Fruit fly (Drosophila melanogaster) whole organism, embryonic: ENCODE data around the gene Pfas.

Source experiments
- B-H1 ChIP-seq: fragments of 200-800 bp; sonication (Bioruptor generic); IDR thresholded peaks from 3 replicates; pipeline ENCODE4 v1.3.6; 2022; ENCODE audit warnings: missing biosample characterization, missing genetic modification characterization
- CG10959 ChIP-seq: fragments of 200-800 bp; sonication (Bioruptor generic); IDR thresholded peaks from 2 replicates; pipeline ENCODE4 v1.3.6; 2022; ENCODE audit warnings: missing biosample characterization, missing genetic modification characterization
- CG12299 ChIP-seq: fragments of 200-800 bp; sonication (Bioruptor generic); optimal IDR thresholded peaks from 2 replicates; lab custom pipeline; 2018; ENCODE audit warnings: missing biosample characterization, mild to moderate bottlenecking, missing genetic modification characterization
- CG14014 ChIP-seq: fragments of 200-800 bp; sonication (Bioruptor generic); IDR thresholded peaks from 2 replicates; pipeline ENCODE4 v1.3.6; 2022; ENCODE audit warnings: missing biosample characterization, missing genetic modification characterization
- CG15269 ChIP-seq: fragments of 200-800 bp; sonication (Bioruptor generic); optimal IDR thresholded peaks from 2 replicates; lab custom pipeline; 2018; ENCODE audit warnings: missing biosample characterization, mild to moderate bottlenecking, missing genetic modification characterization, moderate library complexity
- CG15479 ChIP-seq: fragments of 200-800 bp; sonication (Bioruptor generic); optimal IDR thresholded peaks from 3 replicates; lab custom pipeline; 2019; ENCODE audit warnings: missing biosample characterization, mild to moderate bottlenecking, missing genetic modification characterization, moderate library complexity
- CG16779 ChIP-seq: fragments of 200-800 bp; sonication (Bioruptor generic); IDR thresholded peaks from 2 replicates; pipeline ENCODE4 v1.3.6; 2022; ENCODE audit warnings: missing biosample characterization, missing genetic modification characterization
- CG16815 ChIP-seq: fragments of 200-800 bp; sonication (Bioruptor generic); optimal IDR thresholded peaks from 3 replicates; lab custom pipeline; 2017; ENCODE audit warnings: missing biosample characterization, mild to moderate bottlenecking, missing genetic modification characterization
- CG17186 ChIP-seq: fragments of 200-800 bp; sonication (Bioruptor generic); optimal IDR thresholded peaks from 3 replicates; lab custom pipeline; 2017; ENCODE audit warnings: missing biosample characterization, missing genetic modification reagents, missing genetic modification characterization
- CG17328 ChIP-seq: fragments of 200-800 bp; sonication (Bioruptor generic); IDR thresholded peaks from 2 replicates; pipeline ENCODE4 v1.3.6; 2022; ENCODE audit warnings: missing biosample characterization, missing genetic modification characterization
- CG17829 ChIP-seq: fragments of 200-800 bp; optimal IDR thresholded peaks from 2 replicates; lab custom pipeline; 2019; ENCODE audit warnings: missing biosample characterization, mild to moderate bottlenecking, missing genetic modification characterization, moderate library complexity
- CG1792 ChIP-seq: fragments of 200-800 bp; sonication (Bioruptor generic); optimal IDR thresholded peaks from 2 replicates; lab custom pipeline; 2016; ENCODE audit warnings: missing biosample characterization, missing genetic modification characterization
- CG18011 ChIP-seq: fragments of 200-800 bp; sonication (Bioruptor generic); optimal IDR thresholded peaks from 2 replicates; lab custom pipeline; 2017; ENCODE audit warnings: missing biosample characterization, missing genetic modification characterization, mild to moderate bottlenecking, moderate library complexity, missing genotype
- CG34376 ChIP-seq: fragments of 200-800 bp; sonication (Bioruptor generic); optimal IDR thresholded peaks from 2 replicates; lab custom pipeline; 2018; ENCODE audit warnings: missing biosample characterization, mild to moderate bottlenecking, missing genetic modification characterization
- CG6683 ChIP-seq: fragments of 200-800 bp; sonication (Bioruptor generic); optimal IDR thresholded peaks from 2 replicates; lab custom pipeline; 2017; ENCODE audit warnings: missing biosample characterization, mild to moderate bottlenecking, missing genetic modification characterization, missing genetic modification reagents
- CG6813 ChIP-seq: fragments of 200-800 bp; sonication (Bioruptor generic); optimal IDR thresholded peaks from 2 replicates; lab custom pipeline; 2017; ENCODE audit warnings: missing biosample characterization, missing genetic modification characterization, mild to moderate bottlenecking, moderate library complexity, missing genetic modification reagents
- CG7372 ChIP-seq: fragments of 200-800 bp; sonication (Bioruptor generic); IDR thresholded peaks from 2 replicates; pipeline ENCODE4 v1.3.6; 2022; ENCODE audit warnings: missing biosample characterization, missing genetic modification characterization
- CG8359 ChIP-seq: fragments of 200-800 bp; sonication (Bioruptor generic); optimal IDR thresholded peaks from 2 replicates; lab custom pipeline; 2017; ENCODE audit warnings: missing biosample characterization, mild to moderate bottlenecking, missing genetic modification characterization, borderline replicate concordance
- CG8388 ChIP-seq: fragments of 200-800 bp; sonication (Bioruptor generic); optimal IDR thresholded peaks from 2 replicates; lab custom pipeline; 2019; ENCODE audit warnings: missing biosample characterization, mild to moderate bottlenecking, missing genetic modification characterization, moderate library complexity
- Chrac-16 ChIP-seq: fragments of 200-800 bp; sonication (Bioruptor generic); optimal IDR thresholded peaks from 3 replicates; lab custom pipeline; 2016; ENCODE audit warnings: missing biosample characterization, missing genetic modification characterization
- Dll ChIP-seq: fragments of 200-800 bp; sonication (Bioruptor generic); IDR thresholded peaks from 4 replicates; pipeline ENCODE4 v1.3.6; 2022; ENCODE audit warnings: missing biosample characterization, missing genetic modification characterization; ENCODE audit not compliant: partially characterized antibody
- Ets97D ChIP-seq: fragments of 200-800 bp; sonication (Bioruptor generic); optimal IDR thresholded peaks from 3 replicates; lab custom pipeline; 2016; ENCODE audit warnings: missing biosample characterization, missing genetic modification characterization
- Gsc ChIP-seq: fragments of 200-800 bp; sonication (Bioruptor generic); IDR thresholded peaks from 2 replicates; pipeline ENCODE4 v1.3.6; 2022; ENCODE audit warnings: missing biosample characterization, missing genetic modification characterization
- HLH54F ChIP-seq: fragments of 200-800 bp; sonication (Bioruptor generic); optimal IDR thresholded peaks from 3 replicates; lab custom pipeline; 2016; ENCODE audit warnings: missing biosample characterization, missing genetic modification characterization
- Hey ChIP-seq: fragments of 200-800 bp; sonication (Bioruptor generic); optimal IDR thresholded peaks from 3 replicates; lab custom pipeline; 2018; ENCODE audit warnings: missing biosample characterization, mild to moderate bottlenecking, missing genetic modification characterization
- Mad ChIP-seq: fragments of 200-800 bp; sonication (Bioruptor generic); optimal IDR thresholded peaks from 2 replicates; lab custom pipeline; 2016; ENCODE audit warnings: missing biosample characterization, missing genetic modification characterization
- Neu2 ChIP-seq: fragments of 200-800 bp; sonication (Bioruptor generic); optimal IDR thresholded peaks from 3 replicates; lab custom pipeline; 2016; ENCODE audit warnings: missing biosample characterization, missing genetic modification characterization, borderline replicate concordance
- Nf-YA ChIP-seq: fragments of 200-800 bp; sonication (Bioruptor generic); IDR thresholded peaks from 2 replicates; pipeline ENCODE4 v1.3.6; 2022; ENCODE audit warnings: missing biosample characterization, missing genetic modification characterization
- Opbp ChIP-seq: fragments of 200-800 bp; sonication (Bioruptor generic); IDR thresholded peaks from 3 replicates; pipeline ENCODE4 v1.3.6; 2022; ENCODE audit warnings: missing biosample characterization, missing genetic modification characterization; ENCODE audit not compliant: partially characterized antibody
- Optix ChIP-seq: fragments of 200-800 bp; sonication (Bioruptor generic); IDR thresholded peaks from 3 replicates; pipeline ENCODE4 v1.3.6; 2022; ENCODE audit warnings: missing biosample characterization, missing genetic modification characterization
- Sry-β ChIP-seq: fragments of 200-800 bp; sonication (Bioruptor generic); optimal IDR thresholded peaks from 2 replicates; lab custom pipeline; 2018; ENCODE audit warnings: missing biosample characterization, mild to moderate bottlenecking, missing genetic modification characterization, moderate library complexity
- Usf ChIP-seq: fragments of 200-800 bp; sonication (Bioruptor generic); optimal IDR thresholded peaks from 2 replicates; lab custom pipeline; 2017; ENCODE audit warnings: missing genotype, missing biosample characterization, missing genetic modification characterization
- ac ChIP-seq: fragments of 200-800 bp; sonication (Bioruptor generic); optimal IDR thresholded peaks from 3 replicates; lab custom pipeline; 2017; ENCODE audit warnings: missing biosample characterization, mild to moderate bottlenecking, missing genetic modification characterization
- caup ChIP-seq: fragments of 200-800 bp; sonication (Bioruptor generic); optimal IDR thresholded peaks from 3 replicates; lab custom pipeline; 2017; ENCODE audit warnings: missing biosample characterization, mild to moderate bottlenecking, missing genetic modification characterization, moderate library complexity; ENCODE audit not compliant: severe bottlenecking
- chinmo ChIP-seq: fragments of 200-800 bp; sonication (Bioruptor generic); IDR thresholded peaks from 4 replicates; pipeline ENCODE4 v1.3.6; 2022; ENCODE audit warnings: missing biosample characterization, missing genetic modification characterization; ENCODE audit not compliant: partially characterized antibody
- corto ChIP-seq: fragments of 200-800 bp; sonication (Bioruptor generic); optimal IDR thresholded peaks from 2 replicates; lab custom pipeline; 2016; ENCODE audit warnings: missing biosample characterization, mild to moderate bottlenecking, missing genetic modification characterization, moderate library complexity
- dan ChIP-seq: fragments of 200-800 bp; sonication (Bioruptor generic); IDR thresholded peaks from 2 replicates; pipeline ENCODE4 v1.3.6; 2022; ENCODE audit warnings: missing biosample characterization, missing genetic modification characterization
- dmrt11E ChIP-seq: fragments of 200-800 bp; sonication (Bioruptor generic); optimal IDR thresholded peaks from 3 replicates; lab custom pipeline; 2018; ENCODE audit warnings: missing biosample characterization, mild to moderate bottlenecking, missing genetic modification characterization, moderate library complexity
- dysf ChIP-seq: fragments of 200-800 bp; sonication (Bioruptor generic); IDR thresholded peaks from 3 replicates; pipeline ENCODE4 v1.3.6; 2022; ENCODE audit warnings: missing biosample characterization, missing genetic modification characterization
- grn ChIP-seq: fragments of 200-800 bp; sonication (Bioruptor generic); optimal IDR thresholded peaks from 3 replicates; lab custom pipeline; 2017; ENCODE audit warnings: missing biosample characterization, missing genetic modification characterization
- ranshi ChIP-seq: fragments of 200-800 bp; sonication (Bioruptor generic); IDR thresholded peaks from 2 replicates; pipeline ENCODE4 v1.3.6; 2022; ENCODE audit warnings: missing biosample characterization, missing genetic modification characterization
- sc ChIP-seq, 3 experiments: fragments of >200 bp in 2 of 3; fragments of 200-800 bp in 1 of 3; sonication (Bioruptor generic) in 1 of 3; optimal IDR thresholded peaks; 2 replicates in 2 of 3; 3 replicates in 1 of 3; lab custom pipeline; 2017; ENCODE audit warnings: mild to moderate bottlenecking in 1 of 3, missing biosample characterization in 1 of 3, missing genetic modification characterization in 1 of 3, missing genetic modification reagents in 1 of 3
- sim ChIP-seq: fragments of 200-800 bp; sonication (Bioruptor generic); IDR thresholded peaks from 2 replicates; pipeline ENCODE4 v1.3.6; 2022; ENCODE audit warnings: missing biosample characterization, missing genetic modification characterization
- tup ChIP-seq: fragments of 200-800 bp; sonication (Bioruptor generic); optimal IDR thresholded peaks from 2 replicates; lab custom pipeline; 2016; ENCODE audit warnings: missing biosample characterization, mild to moderate bottlenecking, missing genetic modification characterization, moderate library complexity
- vfl ChIP-seq: fragments of 200-800 bp; sonication (Bioruptor generic); optimal IDR thresholded peaks from 2 replicates; lab custom pipeline; 2016; ENCODE audit warnings: missing biosample characterization, missing genetic modification characterization
- vnd ChIP-seq: fragments of 200-800 bp; sonication (Bioruptor generic); IDR thresholded peaks from 3 replicates; pipeline ENCODE4 v1.3.6; 2022; ENCODE audit warnings: missing biosample characterization, missing genetic modification characterization; ENCODE audit not compliant: partially characterized antibody
- zfh1 ChIP-seq: fragments of 200-800 bp; sonication (Bioruptor generic); IDR thresholded peaks from 3 replicates; pipeline ENCODE4 v1.3.6; 2022; ENCODE audit warnings: missing biosample characterization, missing genetic modification characterization

The Pfas gene

DNA sequence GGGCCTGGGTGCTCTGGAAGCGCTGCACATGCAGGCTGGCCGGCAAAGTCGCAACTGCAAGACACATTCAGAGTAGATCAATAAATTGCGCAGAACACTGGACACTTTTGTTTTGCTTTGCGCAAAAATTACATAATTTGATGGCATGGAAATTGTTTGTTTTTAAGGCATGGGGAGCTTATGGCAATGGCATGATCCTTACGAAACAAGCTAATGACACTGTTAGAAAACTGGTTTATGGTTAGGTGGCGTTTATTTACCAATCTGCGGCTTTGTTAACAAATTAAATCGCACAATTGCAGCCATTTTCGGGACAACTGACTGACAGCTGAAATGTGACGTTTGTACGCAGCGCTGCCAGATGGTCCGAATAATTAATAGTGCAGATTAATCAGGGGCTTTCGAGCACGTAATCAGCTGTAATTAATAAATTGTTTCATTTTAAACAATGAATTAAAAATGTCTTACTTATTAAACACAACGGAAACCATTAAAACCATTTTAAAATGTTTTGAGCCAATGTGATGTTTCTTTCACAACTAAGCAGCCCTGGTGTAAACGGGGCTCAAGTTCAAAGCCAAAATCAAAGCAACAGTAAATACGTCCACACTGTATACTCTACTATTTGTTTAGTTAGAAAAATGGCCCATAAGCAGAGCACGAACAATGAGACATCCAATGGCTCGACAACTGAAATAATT lies 16.7 kb upstream of the Pfas start, which contains the start of the genes ND-51 and CG13994 (continued):
- peak; percentile 50 for TF ChIP-seq CG15479
- 0 out of 2 replicates have a peak, but pooled peaks have one; percentile 45 for TF ChIP-seq Nf-YA (GFP tag; lab: Robert Waterston, UW)
- peak; percentile 63 for TF ChIP-seq CG18011
- TF ChIP-seq CG7372 = peak; percentile 83
- TF ChIP-seq dysf = peak; percentile 84
- TF ChIP-seq Sry-β = peak; percentile 14
- TF ChIP-seq CG6813 (GFP tag; lab: Kevin White, UChicago) = peak; percentile 47
- TF ChIP-seq Gsc (GFP tag; lab: Robert Waterston, UW) = peak; percentile 25; the same call in 1 of the 2 replicates
- peak; percentile 1 for TF ChIP-seq Neu2 (GFP tag; lab: Kevin White, UChicago)
- peak; percentile 72 for TF ChIP-seq Chrac-16 (GFP tag; lab: Kevin White, UChicago)
- TF ChIP-seq CG34376 (GFP tag; lab: Kevin White, UChicago) = peak; percentile 66
- TF ChIP-seq CG8388 = peak; percentile 80
- peak; percentile 54 for TF ChIP-seq CG16815 (GFP tag; lab: Kevin White, UChicago)
- TF ChIP-seq Mad (GFP tag; lab: Kevin White, UChicago) = peak; percentile 93
- TF ChIP-seq CG17186 (GFP tag; lab: Kevin White, UChicago) = peak; percentile 76
- TF ChIP-seq dmrt11E = peak; percentile 71
- peak; percentile 81 for TF ChIP-seq CG14014 (GFP tag; lab: Robert Waterston, UW)
- TF ChIP-seq zfh1 (GFP tag; lab: Robert Waterston, UW) = peak; percentile 87
- peak; percentile 84 for TF ChIP-seq HLH54F
- no peak for TF ChIP-seq Opbp (GFP tag; lab: Robert Waterston, UW)
- peak; percentile 11 for TF ChIP-seq CG8359
- peak; percentile 49 for TF ChIP-seq Hey (tag; lab: Kevin White, UChicago)
- peak; percentile 78 for TF ChIP-seq CG1792 (GFP tag; lab: Kevin White, UChicago)
- no peak for TF ChIP-seq vnd (GFP tag; lab: Robert Waterston, UW)
- peak; percentile 85 for TF ChIP-seq caup (GFP tag; lab: Kevin White, UChicago)
- TF ChIP-seq tup (GFP tag; lab: Kevin White, UChicago) = peak; percentile 75
- TF ChIP-seq ranshi = peak; percentile 87
- TF ChIP-seq chinmo = no peak
- peak; percentile 62; the same call in 3 of the 4 replicates for TF ChIP-seq Dll (GFP tag; lab: Robert Waterston, UW)
- 0 out of 2 replicates have a peak, but pooled peaks have one; percentile 16 for TF ChIP-seq sim (GFP tag; lab: Robert Waterston, UW)
- peak; percentile 83 for TF ChIP-seq CG15269 (tag; lab: Kevin White, UChicago)
- no peak; the same call in 1 of the 2 replicates for TF ChIP-seq dan
- no peak for TF ChIP-seq grn (GFP tag; lab: Kevin White, UChicago)
- TF ChIP-seq sc (optimal IDR thresholded peaks at IDR 0.05; lab: Kevin White, UChicago) = no peak
- TF ChIP-seq sc (GFP tag; optimal IDR thresholded peaks at IDR 0.05; lab: Kevin White, UChicago) = peak; percentile 1
- TF ChIP-seq CG16779 (GFP tag; lab: Robert Waterston, UW) = peak; percentile 21; the same call in 1 of the 2 replicates
- no peak for TF ChIP-seq corto
- TF ChIP-seq CG6683 (GFP tag; lab: Kevin White, UChicago) = peak; percentile 44
- peak; percentile 54 for TF ChIP-seq Usf (GFP tag; lab: Kevin White, UChicago)
- peak; percentile 88 for TF ChIP-seq CG17829 (tag; lab: Kevin White, UChicago)
- TF ChIP-seq CG12299 (tag; lab: Kevin White, UChicago) = peak; percentile 85
- TF ChIP-seq ac (GFP tag; lab: Kevin White, UChicago) = peak; percentile 45
- TF ChIP-seq CG10959 (GFP tag; lab: Robert Waterston, UW) = peak; percentile 59
- TF ChIP-seq B-H1 (GFP tag; lab: Robert Waterston, UW) = peak; percentile 70
- TF ChIP-seq vfl (GFP tag; lab: Kevin White, UChicago) = peak; percentile 69
- peak; percentile 64; the same call in 2 of the 3 replicates for TF ChIP-seq Optix
- peak; percentile 79 for TF ChIP-seq CG17328
- TF ChIP-seq Ets97D = peak; percentile 93
